Fruit fly (Drosophila melanogaster): Measurements from ENCODE around the gene bcd.

Gene bcd

DNA sequence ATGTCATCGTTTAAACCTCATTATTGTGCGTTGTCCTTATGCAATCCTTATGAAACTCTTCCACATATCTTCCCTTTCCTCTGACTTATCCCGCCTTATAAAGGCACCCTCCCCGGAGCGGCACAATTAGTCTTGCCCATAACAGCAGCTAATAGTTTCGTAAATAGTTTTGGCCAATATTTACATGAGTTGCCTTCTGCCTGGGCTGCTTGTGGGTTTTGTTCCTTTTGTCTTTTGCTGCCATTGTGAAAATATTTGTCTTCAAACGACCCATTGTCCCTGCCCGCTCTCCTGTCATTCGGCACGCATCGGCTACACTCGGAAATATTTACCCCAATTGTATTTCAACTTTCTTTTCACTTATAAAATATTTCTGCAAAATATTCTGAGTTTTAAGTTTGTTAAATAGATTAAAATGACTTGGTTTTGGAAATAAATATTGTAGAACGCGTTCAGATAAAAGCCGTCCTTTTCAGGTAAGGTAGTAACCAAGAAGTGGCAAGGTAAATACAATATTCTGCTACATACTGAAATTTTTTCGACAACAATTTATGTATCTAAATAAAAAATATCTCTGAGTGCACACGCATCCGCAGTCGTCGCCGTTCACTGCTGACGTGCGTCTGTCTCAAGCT lies 35.6 kb downstream of the bcd start (continued):
- TF ChIP-seq NfI (GFP tag; optimal IDR thresholded peaks at IDR 0.05) = no peak
- no peak for TF ChIP-seq zen2 (GFP tag; IDR thresholded peaks at IDR 0.05; ENCODE audit: partially characterized antibody)
- TF ChIP-seq CG8359 (GFP tag; optimal IDR thresholded peaks at IDR 0.05; ENCODE audit: borderline replicate concordance) = peak; percentile 34
- TF ChIP-seq Rfx (GFP tag; IDR thresholded peaks at IDR 0.05) = no peak
- TF ChIP-seq luna (GFP tag; optimal IDR thresholded peaks at IDR 0.05) = no peak
- TF ChIP-seq CG4617 (GFP tag; optimal IDR thresholded peaks at IDR 0.05; ENCODE audit: borderline replicate concordance) = no peak
- TF ChIP-seq CG14860 (GFP tag; IDR thresholded peaks at IDR 0.05; ENCODE audit: partially characterized antibody) = no peak
- TF ChIP-seq CG6175 (GFP tag; IDR thresholded peaks at IDR 0.05) = no peak
- TF ChIP-seq chn (GFP tag; optimal IDR thresholded peaks at IDR 0.05) = no peak
- TF ChIP-seq repo (GFP tag; optimal IDR thresholded peaks at IDR 0.05) = no peak
- TF ChIP-seq tna (GFP tag; IDR thresholded peaks at IDR 0.05; ENCODE audit: partially characterized antibody) = no peak
- TF ChIP-seq Fer3 (tag; optimal IDR thresholded peaks at IDR 0.05) = no peak
- peak in 1 of 2 experiments; percentile 37 for TF ChIP-seq Pdp1 (GFP tag; optimal IDR thresholded peaks at IDR 0.05)
- peak; percentile 15 for TF ChIP-seq Deaf1 (tag; optimal IDR thresholded peaks at IDR 0.05)
- no peak for TF ChIP-seq croc (GFP tag; conservative IDR thresholded peaks at IDR 0.05)
- TF ChIP-seq HmgD (GFP tag; optimal IDR thresholded peaks at IDR 0.05) = no peak
- no peak for TF ChIP-seq pzg (GFP tag; optimal IDR thresholded peaks at IDR 0.05)
- TF ChIP-seq Drgx (GFP tag; IDR thresholded peaks at IDR 0.05) = no peak
- TF ChIP-seq Mes4 (GFP tag; optimal IDR thresholded peaks at IDR 0.05) = no peak
- TF ChIP-seq ash1 (GFP tag; optimal IDR thresholded peaks at IDR 0.05) = no peak
- TF ChIP-seq pan (optimal IDR thresholded peaks at IDR 0.05) = no peak
- peak in 1 of 2 experiments; percentile 29 for TF ChIP-seq pan (GFP tag; optimal IDR thresholded peaks at IDR 0.05 in 1 of 2, IDR thresholded peaks at IDR 0.05 in 1 of 2)
- no peak for TF ChIP-seq Dip2 (GFP tag; IDR thresholded peaks at IDR 0.05)
- peak; percentile 51 for TF ChIP-seq CG10267 (tag; optimal IDR thresholded peaks at IDR 0.05)
- no peak for TF ChIP-seq knrl (GFP tag; IDR thresholded peaks at IDR 0.05; ENCODE audit: partially characterized antibody)
- TF ChIP-seq HLH4C (GFP tag; IDR thresholded peaks at IDR 0.05; ENCODE audit: partially characterized antibody) = no peak
- TF ChIP-seq CG17186 (GFP tag; optimal IDR thresholded peaks at IDR 0.05) = no peak
- peak; percentile 3 for TF ChIP-seq Chrac-16 (GFP tag; optimal IDR thresholded peaks at IDR 0.05)
- 0 out of 2 replicates have a peak, but pooled peaks have one; percentile 40 for TF ChIP-seq ara (GFP tag; IDR thresholded peaks at IDR 0.05)
- TF ChIP-seq Hmx (GFP tag; optimal IDR thresholded peaks at IDR 0.05) = no peak
- TF ChIP-seq Hmr (GFP tag; optimal IDR thresholded peaks at IDR 0.05) = no peak
- no peak for TF ChIP-seq sug (tag; optimal IDR thresholded peaks at IDR 0.05)
- TF ChIP-seq br (optimal IDR thresholded peaks at IDR 0.05) = no peak
- peak; percentile 71 for TF ChIP-seq CG17361 (GFP tag; IDR thresholded peaks at IDR 0.05)
- TF ChIP-seq CG15269 (tag; optimal IDR thresholded peaks at IDR 0.05) = no peak
- TF ChIP-seq CG9437 (GFP tag; optimal IDR thresholded peaks at IDR 0.05) = peak; percentile 11
- TF ChIP-seq CG14965 (GFP tag; optimal IDR thresholded peaks at IDR 0.05; ENCODE audit: borderline replicate concordance) = no peak
- TF ChIP-seq CG12391 (tag; optimal IDR thresholded peaks at IDR 0.05) = peak; percentile 48
- TF ChIP-seq Dp (GFP tag; optimal IDR thresholded peaks at IDR 0.05) = no peak
- no peak for TF ChIP-seq z (GFP tag; IDR thresholded peaks at IDR 0.05)
- TF ChIP-seq nmo (GFP tag; optimal IDR thresholded peaks at IDR 0.05) = peak; percentile 63
- no peak for TF ChIP-seq CG2129 (GFP tag; IDR thresholded peaks at IDR 0.05; ENCODE audit: partially characterized antibody)
- TF ChIP-seq scrt (GFP tag; optimal IDR thresholded peaks at IDR 0.05) = no peak
- TF ChIP-seq Sry-δ (GFP tag; optimal IDR thresholded peaks at IDR 0.05) = no peak
- TF ChIP-seq CG13894 (tag; optimal IDR thresholded peaks at IDR 0.05) = no peak
- TF ChIP-seq Rx (GFP tag; IDR thresholded peaks at IDR 0.05) = no peak
- TF ChIP-seq CG18599 (GFP tag; optimal IDR thresholded peaks at IDR 0.05) = no peak
- no peak for TF ChIP-seq psq (GFP tag; optimal IDR thresholded peaks at IDR 0.05)
- TF ChIP-seq CG2120 (GFP tag; optimal IDR thresholded peaks at IDR 0.05) = no peak
- TF ChIP-seq CG17328 (GFP tag; IDR thresholded peaks at IDR 0.05) = 0 out of 2 replicates have a peak, but pooled peaks have one; percentile 22

All from whole organism, embryonic.